Fruit fly (Drosophila melanogaster): Measurements from ENCODE around the gene CG31975.

dm6 chr2L:158649-159257 lies 18.0 kb upstream of the CG31975 start, which contains the start of the genes CG33635 and spen:
- TF ChIP-seq EcR (GFP tag; optimal IDR thresholded peaks at IDR 0.05) (no peak), usp (GFP tag; optimal IDR thresholded peaks at IDR 0.05) (no peak)
